Worm (Caenorhabditis elegans) whole organism, L1 larva: ENCODE data around the gene marc-2.
A peak's percentile ranks its signal among the peaks of the same experiment; 100 is the strongest.

Experiments
- alr-1 ChIP-seq: fragments of 200-800 bp; sonication (Bioruptor generic); optimal IDR thresholded peaks from 2 replicates; lab custom pipeline; 2018; ENCODE audit warnings: borderline replicate concordance, mild to moderate bottlenecking, missing genetic modification characterization, missing compliant biosample characterization
- dpl-1 ChIP-seq, 3 experiments: fragments of 150-350 bp in 2 of 3; sonication (generic microtip) in 1 of 3; optimal IDR thresholded peaks; 2 replicates each; lab custom pipeline; 2014 to 2017; ENCODE audit warnings: missing biosample characterization in 3 of 3, missing genetic modification characterization in 3 of 3, missing genetic modification reagents in 3 of 3
- fkh-8 ChIP-seq: sonication (generic microtip); optimal IDR thresholded peaks from 2 replicates; lab custom pipeline; 2016; ENCODE audit warnings: mild to moderate bottlenecking, missing genetic modification characterization, missing compliant biosample characterization
- hlh-4 ChIP-seq: sonication (generic microtip); optimal IDR thresholded peaks from 2 replicates; lab custom pipeline; 2016; ENCODE audit warnings: mild to moderate bottlenecking, missing genetic modification characterization, missing compliant biosample characterization
- lin-13 ChIP-seq: fragments of 150-350 bp; optimal IDR thresholded peaks from 2 replicates; lab custom pipeline; 2014; ENCODE audit warnings: missing biosample characterization, missing genetic modification reagents, missing genetic modification characterization
- lir-3 ChIP-seq: sonication (generic microtip); optimal IDR thresholded peaks from 2 replicates; lab custom pipeline; 2016; ENCODE audit warnings: mild to moderate bottlenecking, missing genetic modification characterization, moderate library complexity, missing compliant biosample characterization; ENCODE audit not compliant: poor library complexity
- mdl-1 ChIP-seq, 2 experiments: fragments of 150-350 bp; optimal IDR thresholded peaks; 2 replicates each; lab custom pipeline; 2014 to 2017; ENCODE audit warnings: missing biosample characterization in 2 of 2, missing genetic modification characterization in 2 of 2, inconsistent platforms in 1 of 2
- nhr-237 ChIP-seq: fragments of 150-350 bp; optimal IDR thresholded peaks from 2 replicates; lab custom pipeline; 2014; ENCODE audit warnings: missing biosample characterization, missing genetic modification characterization
- pqm-1 ChIP-seq: sonication (generic microtip); optimal IDR thresholded peaks from 3 replicates; lab custom pipeline; 2017; ENCODE audit warnings: missing biosample characterization, missing genetic modification characterization
- unc-86 ChIP-seq: sonication (generic microtip); optimal IDR thresholded peaks from 2 replicates; lab custom pipeline; 2016; ENCODE audit warnings: missing genetic modification characterization, missing compliant biosample characterization
- vab-15 ChIP-seq: sonication (generic microtip); optimal IDR thresholded peaks from 2 replicates; lab custom pipeline; 2017; ENCODE audit warnings: missing genotype, mild to moderate bottlenecking, missing genetic modification characterization, missing compliant biosample characterization
- ztf-4 ChIP-seq: fragments of 150-350 bp; optimal IDR thresholded peaks from 2 replicates; lab custom pipeline; 2014; ENCODE audit warnings: missing biosample characterization, missing genetic modification characterization

ce11 chrII:10662698-10663097 is 1.9 kb upstream of the marc-2 start, which contains the start of gene D2089.8:
- TF ChIP-seq pqm-1 (no peak), hlh-4 (tag; lab: Kevin White, UChicago) (no peak), lir-3 (tag; lab: Kevin White, UChicago) (no peak), fkh-8 (tag; lab: Kevin White, UChicago) (no peak), ztf-4 (tag; lab: Kevin White, UChicago) (no peak), dpl-1 (GFP tag; optimal IDR thresholded peaks at IDR 0.05; lab: Kevin White, UChicago) (peak in 2 of 3 experiments; percentile 9 to 55), nhr-237 (tag; lab: Kevin White, UChicago) (no peak), lin-13 (GFP tag; lab: Kevin White, UChicago) (no peak), unc-86 (no peak), alr-1 (tag; lab: Kevin White, UChicago) (no peak), vab-15 (tag; lab: Kevin White, UChicago) (no peak), mdl-1 (tag; optimal IDR thresholded peaks at IDR 0.05; lab: Kevin White, UChicago) (no peak)
